Worm (Caenorhabditis elegans) whole organism, dauer: ENCODE measurements around the gene selt-1.2.

Source experiments
- unc-62 ChIP-seq: sonication (generic microtip); optimal IDR thresholded peaks from 2 replicates; lab custom pipeline; 2017; ENCODE audit warnings: missing biosample characterization, missing genetic modification reagents, missing genetic modification characterization

selt-1.2 gene

ce11 chrV:10702910-10703309 lies 44.3 kb downstream of the selt-1.2 start:
- no peak for TF ChIP-seq unc-62 (GFP tag; lab: Kevin White, UChicago)

ce11 chrV:10702249-10702648 lies 44.9 kb downstream of the selt-1.2 start, which contains the start of gene pph-1:
Gene pph-1, plus strand, starts transcription at chrV:10702549.
- no peak for TF ChIP-seq unc-62 (GFP tag; lab: Kevin White, UChicago)

- no peak for TF ChIP-seq unc-62 (GFP tag; lab: Kevin White, UChicago)
Observed at ce11 chrV:10699122-10699521, 48.0 kb downstream of the selt-1.2 start.
